Fruit fly (Drosophila melanogaster) S2 (cell line): Measurements from ENCODE around the gene t-cup.

Experiments
- CG8478 ChIP-seq: fragments of >200 bp; optimal IDR thresholded peaks from 2 replicates; lab custom pipeline; 2018
- CTCF ChIP-seq, 2 experiments: fragments of >200 bp; optimal IDR thresholded peaks; 2 replicates each; lab custom pipeline; 2018

dm6 chr2L:12512520-12512919 lies 15.4 kb upstream of the t-cup start:
- TF ChIP-seq CG8478 (lab: Kevin White, UChicago) (no peak), CTCF (optimal IDR thresholded peaks at IDR 0.05; lab: Kevin White, UChicago) (no peak)
